Worm (Caenorhabditis elegans) whole organism, late embryonic: Measurements from ENCODE around the gene bmy-1.

Source experiments
- C38D4.7 ChIP-seq: fragments of 200-800 bp; sonication (Bioruptor generic); optimal IDR thresholded peaks from 2 replicates; lab custom pipeline; 2018; ENCODE audit warnings: mild to moderate bottlenecking, missing genetic modification characterization, moderate library complexity, missing compliant biosample characterization
- F13H6.1 ChIP-seq: sonication (generic microtip); optimal IDR thresholded peaks from 2 replicates; lab custom pipeline; 2016; ENCODE audit warnings: missing genetic modification characterization, missing compliant biosample characterization
- K02D7.2 ChIP-seq: sonication (generic microtip); optimal IDR thresholded peaks from 2 replicates; lab custom pipeline; 2017; ENCODE audit warnings: mild to moderate bottlenecking, missing genetic modification characterization, missing compliant biosample characterization
- K09A11.1 ChIP-seq: sonication (generic microtip); optimal IDR thresholded peaks from 2 replicates; lab custom pipeline; 2017; ENCODE audit warnings: antibody characterized with exemption, mild to moderate bottlenecking, missing genetic modification characterization, missing compliant biosample characterization; ENCODE audit not compliant: insufficient read depth
- Y22D7AL.16 ChIP-seq: sonication (generic microtip); optimal IDR thresholded peaks from 2 replicates; lab custom pipeline; 2016; ENCODE audit warnings: missing genetic modification characterization, missing compliant biosample characterization
- ahr-1 ChIP-seq: sonication (generic microtip); optimal IDR thresholded peaks from 2 replicates; lab custom pipeline; 2016; ENCODE audit warnings: missing genetic modification characterization, missing compliant biosample characterization
- ceh-14 ChIP-seq: sonication (generic microtip); optimal IDR thresholded peaks from 2 replicates; lab custom pipeline; 2016; ENCODE audit warnings: missing genotype, missing genetic modification characterization, missing compliant biosample characterization
- ceh-18 ChIP-seq: sonication (generic microtip); optimal IDR thresholded peaks from 2 replicates; lab custom pipeline; 2016; ENCODE audit warnings: missing genetic modification characterization, missing compliant biosample characterization
- ceh-45 ChIP-seq: fragments of 200-800 bp; sonication (Bioruptor generic); IDR thresholded peaks from 2 replicates; pipeline ENCODE4 v1.3.6; 2022; ENCODE audit warnings: missing genetic modification reagents, missing genetic modification characterization, missing compliant biosample characterization
- ceh-6 ChIP-seq: fragments of 200-800 bp; sonication (Bioruptor generic); optimal IDR thresholded peaks from 2 replicates; lab custom pipeline; 2018; ENCODE audit warnings: mild to moderate bottlenecking, missing genetic modification characterization, missing compliant biosample characterization
- ets-4 ChIP-seq: sonication (generic microtip); optimal IDR thresholded peaks from 2 replicates; lab custom pipeline; 2016; ENCODE audit warnings: missing genetic modification characterization, missing compliant biosample characterization
- eyg-1 ChIP-seq: sonication (generic microtip); optimal IDR thresholded peaks from 2 replicates; lab custom pipeline; 2016; ENCODE audit warnings: missing genotype, missing genetic modification characterization, missing compliant biosample characterization
- fkh-6 ChIP-seq: sonication (generic microtip); optimal IDR thresholded peaks from 2 replicates; lab custom pipeline; 2016; ENCODE audit warnings: missing genetic modification characterization, missing compliant biosample characterization
- gmeb-2 ChIP-seq: sonication (generic microtip); optimal IDR thresholded peaks from 2 replicates; lab custom pipeline; 2016; ENCODE audit warnings: missing genetic modification characterization, inconsistent platforms, missing compliant biosample characterization
- hlh-13 ChIP-seq: fragments of 200-800 bp; sonication (Bioruptor generic); optimal IDR thresholded peaks from 2 replicates; lab custom pipeline; 2018; ENCODE audit warnings: mild to moderate bottlenecking, missing genetic modification characterization, missing compliant biosample characterization
- hlh-30 ChIP-seq: sonication (generic microtip); optimal IDR thresholded peaks from 2 replicates; lab custom pipeline; 2017; ENCODE audit warnings: antibody characterized with exemption, missing genetic modification characterization, missing compliant biosample characterization; ENCODE audit not compliant: insufficient read depth
- hlh-6 ChIP-seq: sonication (generic microtip); optimal IDR thresholded peaks from 2 replicates; lab custom pipeline; 2016; ENCODE audit warnings: missing genotype, missing genetic modification characterization, missing compliant biosample characterization
- lin-11 ChIP-seq: fragments of 200-800 bp; sonication (Bioruptor generic); optimal IDR thresholded peaks from 2 replicates; lab custom pipeline; 2018; ENCODE audit warnings: mild to moderate bottlenecking, missing genetic modification characterization, missing compliant biosample characterization
- mec-3 ChIP-seq: sonication (generic microtip); optimal IDR thresholded peaks from 2 replicates; lab custom pipeline; 2016; ENCODE audit warnings: borderline replicate concordance, missing genetic modification characterization, missing compliant biosample characterization
- nfya-1 ChIP-seq: sonication (generic microtip); optimal IDR thresholded peaks from 2 replicates; lab custom pipeline; 2017; ENCODE audit warnings: missing genetic modification characterization, mild to moderate bottlenecking, missing compliant biosample characterization, antibody characterized with exemption, moderate library complexity
- nhr-11 ChIP-seq: fragments of 150-350 bp; optimal IDR thresholded peaks from 2 replicates; lab custom pipeline; 2014; ENCODE audit warnings: missing biosample characterization, missing genetic modification characterization
- nhr-232 ChIP-seq: sonication (generic microtip); optimal IDR thresholded peaks from 2 replicates; lab custom pipeline; 2016; ENCODE audit warnings: missing genetic modification characterization, missing compliant biosample characterization
- npax-4 ChIP-seq: sonication (generic microtip); optimal IDR thresholded peaks from 2 replicates; lab custom pipeline; 2016; ENCODE audit warnings: missing genetic modification characterization, missing compliant biosample characterization
- odd-2 ChIP-seq: sonication (generic microtip); optimal IDR thresholded peaks from 2 replicates; lab custom pipeline; 2017; ENCODE audit warnings: antibody characterized with exemption, mild to moderate bottlenecking, missing genetic modification characterization, missing compliant biosample characterization
- pha-2 ChIP-seq: sonication (generic microtip); optimal IDR thresholded peaks from 2 replicates; lab custom pipeline; 2017; ENCODE audit warnings: mild to moderate bottlenecking, missing genetic modification characterization, missing compliant biosample characterization
- pha-4 ChIP-seq: fragments of 150-350 bp; optimal IDR thresholded peaks from 2 replicates; lab custom pipeline; 2018; ENCODE audit warnings: missing biosample characterization, missing genetic modification reagents, missing genetic modification characterization
- pqm-1 ChIP-seq: sonication (generic microtip); optimal IDR thresholded peaks from 2 replicates; lab custom pipeline; 2016; ENCODE audit warnings: missing genetic modification characterization, missing compliant biosample characterization
- sdc-2 ChIP-seq: sonication (generic microtip); optimal IDR thresholded peaks from 2 replicates; lab custom pipeline; 2016; ENCODE audit warnings: missing genotype, missing genetic modification characterization, missing compliant biosample characterization
- sox-2 ChIP-seq: fragments of 200-800 bp; sonication (Bioruptor generic); IDR thresholded peaks from 2 replicates; pipeline ENCODE4 v1.3.6; 2022; ENCODE audit warnings: missing genetic modification reagents, missing genetic modification characterization, missing compliant biosample characterization
- sox-4 ChIP-seq: sonication (generic microtip); optimal IDR thresholded peaks from 2 replicates; lab custom pipeline; 2017; ENCODE audit warnings: mild to moderate bottlenecking, missing genetic modification characterization, inconsistent platforms, missing compliant biosample characterization
- ttx-3 ChIP-seq: sonication (generic microtip); optimal IDR thresholded peaks from 2 replicates; lab custom pipeline; 2016; ENCODE audit warnings: missing genetic modification reagents, missing genetic modification characterization, missing compliant biosample characterization
- unc-86 ChIP-seq: sonication (generic microtip); optimal IDR thresholded peaks from 2 replicates; lab custom pipeline; 2016; ENCODE audit warnings: missing genetic modification characterization, missing compliant biosample characterization
- zip-5 ChIP-seq: sonication (generic microtip); optimal IDR thresholded peaks from 2 replicates; lab custom pipeline; 2016; ENCODE audit warnings: missing genetic modification characterization, missing compliant biosample characterization
- ztf-16 ChIP-seq: sonication (generic microtip); optimal IDR thresholded peaks from 2 replicates; lab custom pipeline; 2017; ENCODE audit warnings: missing genetic modification characterization, missing compliant biosample characterization

The bmy-1 gene

ce11 chrII:5373275-5374047, 15.0 kb downstream of the bmy-1 start, which contains the start of the genes agt-2 and F09E5.3 (continued):
- TF ChIP-seq odd-2 (tag; lab: Kevin White, UChicago), result no peak
- TF ChIP-seq mec-3 (tag; lab: Kevin White, UChicago), result no peak
- peak; percentile 42 for TF ChIP-seq hlh-30 (tag; lab: Kevin White, UChicago)
- TF ChIP-seq hlh-6, result no peak
- no peak for TF ChIP-seq zip-5 (tag; lab: Kevin White, UChicago)
- TF ChIP-seq ceh-6 (GFP tag; lab: Kevin White, UChicago), result no peak
- no peak for TF ChIP-seq pha-2 (tag; lab: Kevin White, UChicago)
- TF ChIP-seq ceh-45 (GFP tag; lab: Robert Waterston, UW), result peak; percentile 23; the same call in 1 of the 2 replicates
- TF ChIP-seq sox-4 (tag; lab: Kevin White, UChicago), result no peak
- TF ChIP-seq ceh-14 (tag; lab: Kevin White, UChicago), result no peak
- no peak for TF ChIP-seq ztf-16 (tag; lab: Kevin White, UChicago)
- TF ChIP-seq fkh-6 (tag; lab: Kevin White, UChicago), result no peak
- TF ChIP-seq pqm-1 (tag; lab: Kevin White, UChicago), result no peak
- TF ChIP-seq C38D4.7 (GFP tag; lab: Kevin White, UChicago), result no peak
- TF ChIP-seq eyg-1 (tag; lab: Kevin White, UChicago), result no peak
- TF ChIP-seq Y22D7AL.16 (tag; lab: Kevin White, UChicago), result peak; percentile 1
- TF ChIP-seq ceh-18 (tag; lab: Kevin White, UChicago), result peak; percentile 56
- no peak for TF ChIP-seq K09A11.1 (tag; lab: Kevin White, UChicago)
- no peak for TF ChIP-seq lin-11 (tag; lab: Kevin White, UChicago)
- no peak for TF ChIP-seq ahr-1 (tag; lab: Kevin White, UChicago)
- TF ChIP-seq, all 69 proteins: peak for 19

- no peak for TF ChIP-seq sox-2 (GFP tag; lab: Robert Waterston, UW)
- no peak for TF ChIP-seq pha-4 (tag; lab: Kevin White, UChicago)
- no peak for TF ChIP-seq gmeb-2 (tag; lab: Kevin White, UChicago)
- TF ChIP-seq F13H6.1 (tag; lab: Kevin White, UChicago), result no peak
- no peak for TF ChIP-seq nhr-232 (tag; lab: Kevin White, UChicago)
Measured at ce11 chrII:5374967-5375366, 16.5 kb downstream of the bmy-1 start, which contains the start of gene algn-2. algn-2 (plus strand) TSS chrII:5375267.

ce11 chrII:5377467-5378238, 19.2 kb downstream of the bmy-1 start, which contains the start of gene prdx-2:
prdx-2 (plus strand) TSS chrII:5378195.
- TF ChIP-seq ceh-6 (GFP tag; lab: Kevin White, UChicago) (no peak), K02D7.2 (no peak), nfya-1 (tag; lab: Kevin White, UChicago) (no peak), odd-2 (tag; lab: Kevin White, UChicago) (no peak), hlh-13 (no peak), npax-4 (no peak)
- TF ChIP-seq, all 69 proteins: peak for 0

- TF ChIP-seq ztf-16 (tag; lab: Kevin White, UChicago) (no peak), ets-4 (tag; lab: Kevin White, UChicago) (no peak), K09A11.1 (tag; lab: Kevin White, UChicago) (no peak), sdc-2 (no peak), ttx-3 (tag; lab: Kevin White, UChicago) (no peak), Y22D7AL.16 (tag; lab: Kevin White, UChicago) (no peak), nhr-11 (tag; lab: Kevin White, UChicago) (no peak), unc-86 (tag; lab: Kevin White, UChicago) (no peak), sox-2 (GFP tag; lab: Robert Waterston, UW) (no peak)
Measured at ce11 chrII:5378239-5378521, 19.7 kb downstream of the bmy-1 start.
